Worm (Caenorhabditis elegans): ENCODE data around the gene Y69H2.9.

Gene Y69H2.9

DNA sequence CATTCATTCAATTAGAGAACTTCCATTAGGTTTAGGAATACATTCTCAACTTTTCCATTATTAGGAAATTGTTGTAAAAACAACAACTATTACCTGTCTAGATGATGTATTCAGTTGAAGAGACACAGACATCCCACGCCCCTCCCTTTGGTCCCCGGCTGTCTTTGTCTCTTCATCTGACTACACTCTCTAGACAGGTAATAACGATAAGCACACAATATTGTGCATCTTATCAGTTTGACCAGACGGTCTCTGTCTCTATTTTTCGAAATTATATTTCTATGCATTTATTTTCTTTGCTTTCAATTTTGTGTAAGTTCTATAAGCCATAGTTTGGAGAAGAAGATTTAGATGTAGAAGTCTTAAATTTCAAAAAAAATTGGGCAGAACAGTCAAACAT lies at the start of gene Y69H2.9:
Gene Y69H2.9 (plus strand): TSS at position 233 of the 400 bp plus-strand sequence.
- TF ChIP-seq W03F9.2 (tag; optimal IDR thresholded peaks at IDR 0.05), result no peak
- no peak for TF ChIP-seq him-1 (tag; optimal IDR thresholded peaks at IDR 0.05)
- no peak for TF ChIP-seq dao-5 (tag; optimal IDR thresholded peaks at IDR 0.05)

ce11 chrV:18656363-18656762 lies 45.0 kb upstream of the Y69H2.9 start:
- TF ChIP-seq dao-5 (tag; optimal IDR thresholded peaks at IDR 0.05) (no peak), him-1 (tag; optimal IDR thresholded peaks at IDR 0.05) (no peak), W03F9.2 (tag; optimal IDR thresholded peaks at IDR 0.05) (no peak)

ce11 chrV:18657391-18657790 lies 43.9 kb upstream of the Y69H2.9 start:
- TF ChIP-seq him-1 (tag; optimal IDR thresholded peaks at IDR 0.05) (no peak), dao-5 (tag; optimal IDR thresholded peaks at IDR 0.05) (no peak), W03F9.2 (tag; optimal IDR thresholded peaks at IDR 0.05) (no peak)

DNA sequence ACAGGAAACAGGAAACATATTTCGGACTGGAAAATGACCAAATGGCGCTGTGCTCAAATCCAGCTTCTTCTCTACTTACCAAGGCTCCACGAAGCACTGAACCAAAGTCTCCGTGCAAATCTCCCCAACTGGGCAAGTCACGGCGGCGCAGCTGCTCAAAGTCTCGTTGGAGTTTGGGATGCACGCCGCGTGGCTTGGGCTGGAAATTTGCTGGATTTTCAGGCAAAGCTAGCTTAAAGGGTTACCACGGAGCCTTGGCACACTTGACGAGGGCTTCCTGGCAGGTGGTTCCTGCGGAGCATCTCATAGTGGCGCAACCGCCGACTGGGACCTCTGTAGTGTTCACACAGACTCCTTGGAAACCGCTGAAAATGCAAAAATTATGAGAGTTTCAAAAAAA lies 42.4 kb upstream of the Y69H2.9 start:
- TF ChIP-seq W03F9.2 (tag; optimal IDR thresholded peaks at IDR 0.05) (no peak), him-1 (tag; optimal IDR thresholded peaks at IDR 0.05) (no peak), dao-5 (tag; optimal IDR thresholded peaks at IDR 0.05) (no peak)

DNA sequence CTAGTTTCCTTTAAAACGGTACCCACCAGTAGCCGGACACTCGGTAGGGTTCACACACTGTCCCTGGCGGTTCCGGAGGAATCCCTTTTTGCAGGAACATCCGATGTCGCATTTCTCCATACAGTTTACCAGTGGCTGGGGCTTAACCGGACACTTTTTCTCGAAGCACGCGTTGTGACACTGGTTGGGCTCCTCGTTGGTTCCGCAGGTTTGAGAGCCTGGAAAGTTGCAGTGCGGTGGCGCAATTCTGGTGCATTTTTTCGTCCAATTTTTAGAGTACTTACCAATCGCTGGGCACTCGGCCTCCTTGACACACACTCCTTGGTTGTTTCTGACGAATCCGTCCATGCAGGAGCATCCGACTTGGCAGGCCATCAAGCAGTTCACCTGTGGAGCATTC lies 39.0 kb upstream of the Y69H2.9 start:
- TF ChIP-seq dao-5 (tag; optimal IDR thresholded peaks at IDR 0.05) (no peak), W03F9.2 (tag; optimal IDR thresholded peaks at IDR 0.05) (no peak), him-1 (tag; optimal IDR thresholded peaks at IDR 0.05) (no peak)

DNA sequence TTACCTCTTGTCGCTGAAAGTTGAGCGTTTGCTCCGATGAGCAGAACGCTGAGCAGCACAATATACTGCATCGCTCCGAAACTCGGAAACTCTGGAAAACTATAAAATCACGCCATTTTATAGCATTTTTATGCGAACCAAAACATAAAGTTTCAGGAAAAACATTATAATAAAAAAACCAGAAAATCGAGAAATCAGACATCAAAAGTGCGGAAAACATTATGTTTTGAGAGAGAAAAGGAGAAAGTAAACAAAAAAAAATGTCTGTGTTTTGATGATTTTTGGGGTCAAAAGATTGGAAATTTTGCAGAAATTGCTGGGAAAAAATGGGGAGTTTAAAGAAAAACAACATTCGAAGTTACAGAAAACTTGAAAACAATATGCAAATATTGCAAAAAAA lies 37.3 kb upstream of the Y69H2.9 start, which contains the start of gene Y69H2.3:
Gene Y69H2.3 (minus strand): TSS at position 101 of the 400 bp plus-strand sequence.
- TF ChIP-seq him-1 (tag; optimal IDR thresholded peaks at IDR 0.05) (no peak), dao-5 (tag; optimal IDR thresholded peaks at IDR 0.05) (no peak), W03F9.2 (tag; optimal IDR thresholded peaks at IDR 0.05) (no peak)

DNA sequence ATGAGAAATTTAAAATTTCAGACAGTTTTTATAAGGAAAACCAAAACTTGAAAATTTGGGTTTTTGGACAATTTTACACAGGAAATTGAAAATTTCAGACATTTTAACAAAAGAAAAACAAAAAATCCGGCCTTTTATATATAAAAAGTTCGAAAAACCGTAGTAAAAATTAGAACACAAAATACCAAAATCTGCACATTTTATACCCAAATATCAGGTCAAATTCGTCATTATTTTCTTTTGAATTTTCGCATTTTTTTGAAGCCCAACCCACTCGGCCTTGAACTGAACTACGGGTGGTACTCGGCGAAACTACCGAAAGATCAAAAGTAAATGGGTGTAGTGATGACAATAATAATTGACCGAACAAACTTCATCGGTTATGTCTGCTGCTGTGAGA lies 34.2 kb upstream of the Y69H2.9 start:
- TF ChIP-seq dao-5 (tag; optimal IDR thresholded peaks at IDR 0.05), result no peak
- TF ChIP-seq W03F9.2 (tag; optimal IDR thresholded peaks at IDR 0.05), result no peak
- no peak for TF ChIP-seq him-1 (tag; optimal IDR thresholded peaks at IDR 0.05)

DNA sequence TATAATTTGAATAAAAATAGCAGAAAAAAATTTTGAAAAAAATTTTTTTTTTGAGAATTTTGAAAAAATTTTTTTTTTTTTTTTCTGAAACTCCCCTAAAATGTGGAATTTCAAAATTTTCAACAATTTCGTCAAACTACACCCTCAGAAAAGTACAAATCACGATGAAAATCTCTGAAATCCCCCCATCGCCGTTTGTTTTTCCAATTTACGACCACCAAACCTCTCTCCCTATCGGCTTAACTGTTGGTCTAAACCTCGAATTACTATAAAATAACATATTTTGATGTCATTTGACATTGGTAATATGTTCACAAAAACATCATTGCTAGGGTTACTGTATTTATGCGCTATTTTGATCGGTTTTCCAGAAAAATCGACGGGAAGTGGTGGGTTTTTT lies 31.3 kb upstream of the Y69H2.9 start, which contains the start of gene Y69H2.10:
Gene Y69H2.10 (plus strand): TSS at position 301 of the 400 bp plus-strand sequence.
- TF ChIP-seq him-1 (tag; optimal IDR thresholded peaks at IDR 0.05), result no peak
- TF ChIP-seq dao-5 (tag; optimal IDR thresholded peaks at IDR 0.05), result no peak
- no peak for TF ChIP-seq W03F9.2 (tag; optimal IDR thresholded peaks at IDR 0.05)

DNA sequence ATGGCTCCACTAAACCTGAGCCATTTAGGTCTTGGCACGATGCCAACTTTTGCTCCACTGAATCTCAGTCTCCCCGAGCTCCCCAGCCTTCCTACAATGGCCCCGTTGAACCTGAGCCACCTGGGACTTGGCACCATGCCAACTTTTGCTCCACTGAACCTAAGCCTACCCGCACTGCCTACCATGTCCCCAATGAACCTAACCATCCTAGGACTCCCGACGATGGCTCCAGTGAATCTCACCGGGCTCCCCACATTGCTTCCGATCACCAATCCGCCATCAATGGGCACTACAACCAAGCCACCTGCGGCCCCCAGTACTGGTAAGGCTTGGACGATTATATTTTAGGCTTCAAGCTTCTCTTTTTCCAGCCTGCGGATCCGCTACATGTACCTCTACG lies 29.5 kb upstream of the Y69H2.9 start:
- TF ChIP-seq W03F9.2 (tag; optimal IDR thresholded peaks at IDR 0.05) (no peak), him-1 (tag; optimal IDR thresholded peaks at IDR 0.05) (no peak), dao-5 (tag; optimal IDR thresholded peaks at IDR 0.05) (no peak)

DNA sequence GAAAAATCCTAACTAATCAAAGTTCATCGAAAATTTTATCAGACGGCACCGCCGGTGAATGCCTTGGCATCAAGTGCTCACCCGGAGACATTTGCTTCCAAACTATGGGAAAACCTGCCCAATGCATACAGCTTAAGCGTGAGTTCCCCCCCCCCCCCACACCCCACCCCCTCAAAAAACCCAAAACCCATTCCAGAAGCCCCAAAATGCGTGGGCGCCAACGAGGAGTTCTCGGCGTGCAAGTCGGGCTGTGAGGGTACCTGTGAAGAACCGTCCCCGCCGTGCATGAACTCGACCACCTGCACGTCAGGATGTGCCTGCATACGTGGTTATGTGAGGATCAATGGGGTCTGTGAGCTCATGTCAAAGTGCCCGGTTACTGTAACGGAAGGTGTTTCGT lies 27.0 kb upstream of the Y69H2.9 start:
- TF ChIP-seq him-1 (tag; optimal IDR thresholded peaks at IDR 0.05), result no peak
- no peak for TF ChIP-seq dao-5 (tag; optimal IDR thresholded peaks at IDR 0.05)
- no peak for TF ChIP-seq W03F9.2 (tag; optimal IDR thresholded peaks at IDR 0.05)

DNA sequence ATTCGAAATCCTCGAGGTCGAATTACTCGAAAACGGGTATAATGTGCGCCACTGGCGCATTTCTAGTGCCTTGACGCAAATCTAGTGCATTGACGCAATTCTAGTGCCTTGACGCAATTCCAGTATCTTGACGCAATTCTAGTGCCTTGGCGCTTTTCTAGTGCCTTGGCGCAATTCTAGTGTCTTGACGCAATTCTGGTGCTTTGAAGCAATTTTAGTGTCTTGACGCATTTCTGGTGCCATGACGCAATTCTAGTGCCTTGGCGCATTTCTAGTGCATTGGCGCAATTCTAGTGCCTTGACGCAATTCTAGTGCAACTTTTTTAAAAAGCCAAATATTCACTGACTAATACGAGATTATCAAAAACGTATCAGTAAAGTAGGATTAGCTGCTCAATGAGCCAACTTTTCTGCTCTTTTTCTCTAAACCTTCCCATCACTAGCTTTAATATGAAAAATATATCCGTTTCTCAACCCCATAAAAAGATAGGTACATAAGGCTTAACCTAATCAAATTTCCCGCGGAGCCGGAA lies 16.8 kb upstream of the Y69H2.9 start, which contains the start of gene Y69H2.17:
Gene Y69H2.17 (plus strand): TSS at position 483 of the 533 bp plus-strand sequence.
- TF ChIP-seq him-1 (tag; optimal IDR thresholded peaks at IDR 0.05), result no peak
- TF ChIP-seq W03F9.2 (tag; optimal IDR thresholded peaks at IDR 0.05), result no peak
- no peak for TF ChIP-seq dao-5 (tag; optimal IDR thresholded peaks at IDR 0.05)

DNA sequence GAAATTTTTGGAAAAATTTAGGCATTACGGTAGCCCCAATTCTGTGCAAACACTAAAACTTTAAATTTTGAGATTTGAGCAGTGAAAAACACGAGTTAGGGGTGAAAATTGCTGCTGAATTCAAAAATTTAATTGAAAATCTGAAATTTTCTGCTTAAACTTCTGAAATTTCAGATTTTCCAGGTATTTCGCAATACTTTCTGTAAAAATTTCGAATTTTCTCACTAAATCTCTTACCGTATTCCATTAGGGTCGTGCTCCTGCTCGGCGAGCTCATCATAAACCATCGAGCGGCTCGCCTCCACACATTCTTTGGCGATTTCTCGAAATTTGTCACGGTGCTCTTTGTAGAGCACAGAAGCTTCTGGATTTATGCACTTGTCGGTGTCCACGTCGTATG lies 14.0 kb upstream of the Y69H2.9 start:
- TF ChIP-seq dao-5 (tag; optimal IDR thresholded peaks at IDR 0.05) (no peak), him-1 (tag; optimal IDR thresholded peaks at IDR 0.05) (no peak), W03F9.2 (tag; optimal IDR thresholded peaks at IDR 0.05) (no peak)

ce11 chrV:18689681-18690080 lies 11.7 kb upstream of the Y69H2.9 start, which contains the start of the genes ubc-19 and Y69H2.7:
TSS of gene ubc-19 (minus strand) at chrV:18689762.
TSS of gene Y69H2.7 (plus strand) at chrV:18689989.
- no peak for TF ChIP-seq dao-5 (tag; optimal IDR thresholded peaks at IDR 0.05)

DNA sequence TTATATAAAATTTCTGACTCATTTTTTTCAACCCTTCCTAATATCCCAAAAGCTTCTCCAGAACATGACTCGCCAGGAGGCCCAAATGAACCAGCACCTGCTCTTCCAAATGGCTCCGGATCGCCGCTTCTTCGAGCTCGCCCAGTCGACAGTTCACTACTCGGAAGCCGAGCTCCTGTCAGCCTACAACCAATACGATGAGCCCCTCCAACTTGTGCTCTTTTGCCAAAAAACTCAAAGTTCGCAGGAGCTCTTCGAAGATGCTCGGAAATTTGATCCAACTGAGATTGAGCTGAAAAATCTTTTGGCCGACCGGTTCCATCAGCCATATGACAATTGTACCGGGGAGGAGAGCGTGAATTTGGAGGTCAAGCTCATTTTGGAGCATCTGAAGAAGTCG lies 5.9 kb upstream of the Y69H2.9 start:
- TF ChIP-seq him-1 (tag; optimal IDR thresholded peaks at IDR 0.05), result no peak
- TF ChIP-seq W03F9.2 (tag; optimal IDR thresholded peaks at IDR 0.05), result no peak
- TF ChIP-seq dao-5 (tag; optimal IDR thresholded peaks at IDR 0.05), result no peak

ce11 chrV:18699326-18699725 lies 2.0 kb upstream of the Y69H2.9 start, which contains the start of gene nhr-241:
TSS of gene nhr-241 (plus strand) at chrV:18699451.
- TF ChIP-seq dao-5 (tag; optimal IDR thresholded peaks at IDR 0.05), result no peak
- no peak for TF ChIP-seq W03F9.2 (tag; optimal IDR thresholded peaks at IDR 0.05)
- TF ChIP-seq him-1 (tag; optimal IDR thresholded peaks at IDR 0.05), result no peak
